Fruit fly (Drosophila melanogaster) whole organism, pupa: ENCODE data around the gene Irc.

ENCODE experiments used
- CG12605 ChIP-seq: fragments of 200-800 bp; sonication (Bioruptor generic); IDR thresholded peaks from 2 replicates; pipeline ENCODE4 v1.3.6; 2022; ENCODE audit warnings: missing biosample characterization, missing genetic modification characterization
- EcR ChIP-seq: fragments of 200-800 bp; sonication (Bioruptor generic); optimal IDR thresholded peaks from 3 replicates; lab custom pipeline; 2019; ENCODE audit warnings: missing biosample characterization, missing genetic modification characterization, mild to moderate bottlenecking, moderate library complexity, missing genetic modification reagents
- Pif1A ChIP-seq: fragments of 200-800 bp; sonication (Bioruptor generic); optimal IDR thresholded peaks from 3 replicates; lab custom pipeline; 2016; ENCODE audit warnings: missing biosample characterization, missing genetic modification characterization
- gl ChIP-seq: fragments of 200-800 bp; sonication (Bioruptor generic); optimal IDR thresholded peaks from 2 replicates; lab custom pipeline; 2018; ENCODE audit warnings: missing biosample characterization, mild to moderate bottlenecking, missing genetic modification characterization

dm6 chr3R:17008675-17009022 is 6.0 kb downstream of the Irc start:
- TF ChIP-seq gl = no peak
- TF ChIP-seq EcR (GFP tag; lab: Kevin White, UChicago) = no peak
- no peak for TF ChIP-seq CG12605 (GFP tag; lab: Robert Waterston, UW)
- TF ChIP-seq Pif1A (GFP tag; lab: Kevin White, UChicago) = no peak
